Worm (Caenorhabditis elegans) whole organism, L1 larva: ENCODE results near the gene gei-1.

Experiments
- egl-27 ChIP-seq, 2 experiments: fragments of 150-350 bp in 1 of 2; sonication (generic microtip); optimal IDR thresholded peaks; 3 replicates each; lab custom pipeline; 2017 to 2018; ENCODE audit warnings: missing biosample characterization in 2 of 2, missing genetic modification characterization in 2 of 2, missing genetic modification reagents in 2 of 2
- nhr-19 ChIP-seq: fragments of 200-800 bp; sonication (Bioruptor generic); conservative IDR thresholded peaks from 2 replicates; pipeline ENCODE4 v1.3.6; 2022; ENCODE audit warnings: missing genetic modification characterization, missing compliant biosample characterization
- nhr-76 ChIP-seq: sonication (generic microtip); optimal IDR thresholded peaks from 2 replicates; lab custom pipeline; 2017; ENCODE audit warnings: missing biosample characterization, missing genetic modification characterization

- TF ChIP-seq nhr-19 (GFP tag; lab: Robert Waterston, UW) (no peak), egl-27 (tag; optimal IDR thresholded peaks at IDR 0.05; lab: Kevin White, UChicago) (no peak), nhr-76 (tag; lab: Kevin White, UChicago) (no peak)
Measured at ce11 chrIII:3367772-3368171, 23.1 kb downstream of the gei-1 start.
